Worm (Caenorhabditis elegans): ENCODE measurements around the gene nhr-237.
A peak's percentile ranks its signal among the peaks of the same experiment; 100 is the strongest.

nhr-237 gene

ce11 chrV:1585411-1585810 lies 41.2 kb downstream of the nhr-237 start, which contains the start of gene F16B4.7:
Gene F16B4.7 (plus strand): TSS chrV:1585711.
- TF ChIP-seq ZK546.5 (tag; optimal IDR thresholded peaks at IDR 0.05) (no peak), nhr-10 (tag; optimal IDR thresholded peaks at IDR 0.05) (no peak), nhr-237 (tag; optimal IDR thresholded peaks at IDR 0.05) (no peak), nhr-12 (tag; optimal IDR thresholded peaks at IDR 0.05) (no peak), dmd-4 (tag; optimal IDR thresholded peaks at IDR 0.05) (no peak), Y55F3AM.14 (GFP tag; optimal IDR thresholded peaks at IDR 0.05) (no peak), crh-2 (tag; optimal IDR thresholded peaks at IDR 0.05) (no peak), unc-55 (GFP tag; optimal IDR thresholded peaks at IDR 0.05) (no peak), skn-1 (tag; optimal IDR thresholded peaks at IDR 0.05) (no peak), ceh-82 (tag; optimal IDR thresholded peaks at IDR 0.05) (no peak)

ce11 chrV:1583242-1583641 lies 43.4 kb downstream of the nhr-237 start:
- TF ChIP-seq aly-2 (tag; optimal IDR thresholded peaks at IDR 0.05) (no peak), F13H6.1 (tag; optimal IDR thresholded peaks at IDR 0.05) (no peak), alr-1 (tag; optimal IDR thresholded peaks at IDR 0.05) (no peak), unc-62 (GFP tag; optimal IDR thresholded peaks at IDR 0.05) (no peak)

ce11 chrV:1579790-1580189 lies 46.8 kb downstream of the nhr-237 start:
- TF ChIP-seq ceh-16 (tag; optimal IDR thresholded peaks at IDR 0.05) (peak; percentile 74), snpc-4 (tag; optimal IDR thresholded peaks at IDR 0.05) (no peak)

ce11 chrV:1578572-1579230 lies 47.9 kb downstream of the nhr-237 start:
- TF ChIP-seq skn-1 (tag; optimal IDR thresholded peaks at IDR 0.05) (no peak), ztf-11 (tag; optimal IDR thresholded peaks at IDR 0.05) (no peak), unc-55 (GFP tag; optimal IDR thresholded peaks at IDR 0.05) (no peak), ceh-16 (tag; optimal IDR thresholded peaks at IDR 0.05) (peak; percentile 53)

ce11 chrV:1577092-1577709 lies 49.4 kb downstream of the nhr-237 start:
- TF ChIP-seq sem-4 (tag; optimal IDR thresholded peaks at IDR 0.05) (no peak), sma-3 (GFP tag; optimal IDR thresholded peaks at IDR 0.05) (no peak), egl-27 (tag; optimal IDR thresholded peaks at IDR 0.05) (no peak), nhr-21 (tag; optimal IDR thresholded peaks at IDR 0.05) (no peak), ama-1 (optimal IDR thresholded peaks at IDR 0.05) (no peak), lin-11 (tag; optimal IDR thresholded peaks at IDR 0.05) (no peak), aly-2 (tag; optimal IDR thresholded peaks at IDR 0.05) (no peak), dmd-4 (tag; optimal IDR thresholded peaks at IDR 0.05) (no peak), ztf-4 (tag; optimal IDR thresholded peaks at IDR 0.05) (no peak), crh-2 (tag; optimal IDR thresholded peaks at IDR 0.05) (no peak), unc-62 (GFP tag; optimal IDR thresholded peaks at IDR 0.05) (no peak)

ce11 chrV:1575493-1576084 lies 51.0 kb downstream of the nhr-237 start:
- TF ChIP-seq lin-11 (tag; optimal IDR thresholded peaks at IDR 0.05) = no peak
- TF ChIP-seq mab-5 (tag; optimal IDR thresholded peaks at IDR 0.05) = peak; percentile 65
